Fruit fly (Drosophila melanogaster) S2 (cell line): ENCODE results near the gene CG11815.

Experiments
- CG8478 ChIP-seq: fragments of >200 bp; optimal IDR thresholded peaks from 2 replicates; lab custom pipeline; 2018
- CTCF ChIP-seq, 2 experiments: fragments of >200 bp; optimal IDR thresholded peaks; 2 replicates each; lab custom pipeline; 2018

- TF ChIP-seq CG8478 (lab: Kevin White, UChicago): no peak
- no peak for TF ChIP-seq CTCF (optimal IDR thresholded peaks at IDR 0.05; lab: Kevin White, UChicago)
Observed at dm6 chr3L:1967452-1968310, 3.3 kb downstream of the CG11815 start.
